Worm (Caenorhabditis elegans) whole organism, young adult: ENCODE measurements around the gene K08H2.7.

Experiments
- B0336.3 ChIP-seq: fragments of 200-800 bp; sonication (Bioruptor generic); IDR thresholded peaks from 2 replicates; pipeline ENCODE4 v1.3.6; 2022; ENCODE audit warnings: missing genetic modification characterization, missing compliant biosample characterization
- D2030.7 ChIP-seq: fragments of 200-800 bp; sonication (Bioruptor generic); IDR thresholded peaks from 2 replicates; pipeline ENCODE4 v1.3.6; 2022; ENCODE audit warnings: missing genetic modification reagents, missing genetic modification characterization, missing compliant biosample characterization
- F23B12.7 ChIP-seq: sonication (generic microtip); optimal IDR thresholded peaks from 2 replicates; lab custom pipeline; 2017; ENCODE audit warnings: missing genetic modification characterization, mild to moderate bottlenecking, missing compliant biosample characterization, antibody characterized with exemption, moderate library complexity; ENCODE audit not compliant: insufficient read depth
- F37B4.10 ChIP-seq: fragments of 200-800 bp; sonication (Bioruptor generic); IDR thresholded peaks from 2 replicates; pipeline ENCODE4 v1.3.6; 2022; ENCODE audit warnings: missing genetic modification characterization, missing compliant biosample characterization
- F39B2.1 ChIP-seq: fragments of 200-800 bp; sonication (Bioruptor generic); IDR thresholded peaks from 2 replicates; pipeline ENCODE4 v1.3.6; 2022; ENCODE audit warnings: missing genetic modification reagents, missing genetic modification characterization, missing compliant biosample characterization
- T26A5.8 ChIP-seq: sonication (generic microtip); optimal IDR thresholded peaks from 2 replicates; lab custom pipeline; 2016; ENCODE audit warnings: missing genetic modification characterization, missing compliant biosample characterization
- ZK185.1 ChIP-seq: sonication (generic microtip); optimal IDR thresholded peaks from 2 replicates; lab custom pipeline; 2016; ENCODE audit warnings: mild to moderate bottlenecking, missing genetic modification characterization, missing compliant biosample characterization; ENCODE audit not compliant: poor library complexity, severe bottlenecking
- akir-1 ChIP-seq: fragments of 200-800 bp; sonication (Bioruptor generic); optimal IDR thresholded peaks from 2 replicates; lab custom pipeline; 2018; ENCODE audit warnings: mild to moderate bottlenecking, missing genetic modification characterization, moderate library complexity, missing compliant biosample characterization
- ama-1 ChIP-seq, 3 experiments: fragments of 150-350 bp in 1 of 3; sonication (generic microtip) in 2 of 3; optimal IDR thresholded peaks; 2 replicates each; lab custom pipeline; 2014 to 2018; ENCODE audit warnings: missing biosample characterization in 2 of 3, missing genetic modification characterization in 2 of 3, missing genetic modification reagents in 2 of 3
- ccch-3 ChIP-seq: fragments of 200-800 bp; sonication (Bioruptor generic); optimal IDR thresholded peaks from 2 replicates; lab custom pipeline; 2018; ENCODE audit warnings: mild to moderate bottlenecking, missing genetic modification characterization, missing compliant biosample characterization
- cebp-1 ChIP-seq, 2 experiments: fragments of 200-800 bp in 1 of 2; sonication (Bioruptor generic) in 1 of 2; sonication (generic microtip) in 1 of 2; IDR thresholded peaks in 1 of 2; optimal IDR thresholded peaks in 1 of 2; 2 replicates each; pipeline versions ENCODE4 v1.3.6 to Lab custom; 2017 to 2022; ENCODE audit warnings: missing compliant biosample characterization in 2 of 2, missing genetic modification characterization in 2 of 2, mild to moderate bottlenecking in 1 of 2, missing genetic modification reagents in 1 of 2, moderate library complexity in 1 of 2
- ceh-40 ChIP-seq: fragments of 200-800 bp; sonication (Bioruptor generic); IDR thresholded peaks from 2 replicates; pipeline ENCODE4 v1.3.6; 2022; ENCODE audit warnings: missing genetic modification characterization, missing compliant biosample characterization
- ceh-79 ChIP-seq: sonication (generic microtip); optimal IDR thresholded peaks from 2 replicates; lab custom pipeline; 2017; ENCODE audit warnings: mild to moderate bottlenecking, missing genetic modification characterization, missing compliant biosample characterization
- ceh-91 ChIP-seq: fragments of 200-800 bp; sonication (Bioruptor generic); IDR thresholded peaks from 2 replicates; pipeline ENCODE4 v1.3.6; 2022; ENCODE audit warnings: missing genetic modification reagents, missing genetic modification characterization, missing compliant biosample characterization
- egrh-3 ChIP-seq: fragments of 200-800 bp; sonication (Bioruptor generic); IDR thresholded peaks from 2 replicates; pipeline ENCODE4 v1.3.6; 2022; ENCODE audit warnings: missing genetic modification reagents, missing genetic modification characterization, missing compliant biosample characterization
- fkh-3 ChIP-seq: sonication (generic microtip); optimal IDR thresholded peaks from 2 replicates; lab custom pipeline; 2016; ENCODE audit warnings: mild to moderate bottlenecking, missing genetic modification characterization, missing compliant biosample characterization
- hlh-26 ChIP-seq: fragments of 200-800 bp; sonication (Bioruptor generic); conservative IDR thresholded peaks from 2 replicates; pipeline ENCODE4 v1.3.6; 2022; ENCODE audit warnings: missing genetic modification reagents, missing genetic modification characterization, missing compliant biosample characterization
- hmg-1.2 ChIP-seq: fragments of 200-800 bp; sonication (Bioruptor generic); IDR thresholded peaks from 2 replicates; pipeline ENCODE4 v1.3.6; 2022; ENCODE audit warnings: missing genetic modification reagents, missing genetic modification characterization, missing compliant biosample characterization
- lag-1 ChIP-seq: fragments of 200-800 bp; sonication (Bioruptor generic); IDR thresholded peaks from 2 replicates; pipeline ENCODE4 v1.3.6; 2022; ENCODE audit warnings: missing genetic modification reagents, missing genetic modification characterization, missing compliant biosample characterization
- let-607 ChIP-seq, 2 experiments: fragments of 200-800 bp in 1 of 2; sonication (Bioruptor generic) in 1 of 2; sonication (generic microtip) in 1 of 2; optimal IDR thresholded peaks; 2 replicates each; lab custom pipeline; 2016 to 2018; ENCODE audit warnings: mild to moderate bottlenecking in 2 of 2, missing compliant biosample characterization in 2 of 2, missing genetic modification characterization in 2 of 2, moderate library complexity in 2 of 2, missing genotype in 1 of 2
- lin-54 ChIP-seq: fragments of 200-800 bp; sonication (Bioruptor generic); optimal IDR thresholded peaks from 2 replicates; lab custom pipeline; 2018; ENCODE audit warnings: mild to moderate bottlenecking, missing genetic modification characterization, missing compliant biosample characterization
- lir-1 ChIP-seq: fragments of 200-800 bp; sonication (Bioruptor generic); conservative IDR thresholded peaks from 2 replicates; pipeline ENCODE4 v1.3.6; 2022; ENCODE audit warnings: missing genetic modification reagents, missing genetic modification characterization, missing compliant biosample characterization
- lsl-1 ChIP-seq: fragments of 200-800 bp; sonication (Bioruptor generic); optimal IDR thresholded peaks from 2 replicates; lab custom pipeline; 2018; ENCODE audit warnings: mild to moderate bottlenecking, missing genetic modification characterization, moderate library complexity, missing compliant biosample characterization
- madf-6 ChIP-seq: fragments of 200-800 bp; sonication (Bioruptor generic); IDR thresholded peaks from 2 replicates; pipeline ENCODE4 v1.3.6; 2022; ENCODE audit warnings: missing genetic modification reagents, missing genetic modification characterization, missing compliant biosample characterization
- mes-4 ChIP-seq: sonication (generic microtip); optimal IDR thresholded peaks from 2 replicates; lab custom pipeline; 2016; ENCODE audit warnings: missing genotype, missing genetic modification characterization, missing compliant biosample characterization
- nfya-2 ChIP-seq: fragments of 200-800 bp; sonication (Bioruptor generic); IDR thresholded peaks from 2 replicates; pipeline ENCODE4 v1.3.6; 2022; ENCODE audit warnings: missing genetic modification reagents, missing genetic modification characterization, missing compliant biosample characterization
- nfyb-1 ChIP-seq: fragments of 200-800 bp; sonication (Bioruptor generic); IDR thresholded peaks from 2 replicates; pipeline ENCODE4 v1.3.6; 2022; ENCODE audit warnings: missing genetic modification reagents, missing genetic modification characterization, missing compliant biosample characterization
- nhr-179 ChIP-seq: sonication (generic microtip); optimal IDR thresholded peaks from 2 replicates; lab custom pipeline; 2016; ENCODE audit warnings: mild to moderate bottlenecking, missing genetic modification characterization, missing compliant biosample characterization
- nhr-80 ChIP-seq: sonication (generic microtip); optimal IDR thresholded peaks from 2 replicates; lab custom pipeline; 2016; ENCODE audit warnings: missing genetic modification characterization, missing compliant biosample characterization
- nhr-90 ChIP-seq: sonication (generic microtip); optimal IDR thresholded peaks from 2 replicates; lab custom pipeline; 2016; ENCODE audit warnings: missing genotype, mild to moderate bottlenecking, missing genetic modification characterization, missing compliant biosample characterization
- pbrm-1 ChIP-seq: fragments of 200-800 bp; sonication (Bioruptor generic); IDR thresholded peaks from 2 replicates; pipeline ENCODE4 v1.3.6; 2022; ENCODE audit warnings: missing genetic modification reagents, missing genetic modification characterization, missing compliant biosample characterization
- sea-2 ChIP-seq: fragments of 200-800 bp; sonication (Bioruptor generic); IDR thresholded peaks from 2 replicates; pipeline ENCODE4 v1.3.6; 2022; ENCODE audit warnings: missing genetic modification characterization, missing compliant biosample characterization
- snpc-3.4 ChIP-seq: sonication (generic microtip); optimal IDR thresholded peaks from 2 replicates; lab custom pipeline; 2017; ENCODE audit warnings: missing genetic modification characterization, mild to moderate bottlenecking, missing compliant biosample characterization, antibody characterized with exemption, moderate library complexity, missing genotype, missing genetic modification reagents
- somi-1 ChIP-seq: fragments of 200-800 bp; sonication (Bioruptor generic); optimal IDR thresholded peaks from 2 replicates; lab custom pipeline; 2018; ENCODE audit warnings: mild to moderate bottlenecking, missing genetic modification characterization, missing compliant biosample characterization
- tbx-9 ChIP-seq: sonication (generic microtip); optimal IDR thresholded peaks from 2 replicates; lab custom pipeline; 2016; ENCODE audit warnings: borderline replicate concordance, missing genetic modification characterization, inconsistent platforms, missing compliant biosample characterization
- unc-62 ChIP-seq: fragments of 150-350 bp; optimal IDR thresholded peaks from 2 replicates; lab custom pipeline; 2014; ENCODE audit warnings: missing biosample characterization, missing genetic modification reagents, missing genetic modification characterization
- ztf-28 ChIP-seq: fragments of 200-800 bp; sonication (Bioruptor generic); IDR thresholded peaks from 2 replicates; pipeline ENCODE4 v1.3.6; 2022; ENCODE audit warnings: missing genetic modification reagents, missing genetic modification characterization, missing compliant biosample characterization
- ztf-6 ChIP-seq: fragments of 200-800 bp; sonication (Bioruptor generic); IDR thresholded peaks from 2 replicates; pipeline ENCODE4 v1.3.6; 2022; ENCODE audit warnings: missing genetic modification reagents, missing genetic modification characterization, missing compliant biosample characterization

Gene K08H2.7

ce11 chrX:13247614-13248013 is 623 bp downstream of the K08H2.7 start:
- TF ChIP-seq cebp-1 (GFP tag; IDR thresholded peaks at IDR 0.05; lab: Robert Waterston, UW) (no peak), cebp-1 (tag; optimal IDR thresholded peaks at IDR 0.05; lab: Kevin White, UChicago) (peak; percentile 0), nhr-80 (tag; lab: Kevin White, UChicago) (peak; percentile 77), tbx-9 (tag; lab: Kevin White, UChicago) (no peak), D2030.7 (GFP tag; lab: Robert Waterston, UW) (no peak), nfya-2 (no peak), ceh-79 (tag; lab: Kevin White, UChicago) (no peak), ccch-3 (no peak), sea-2 (GFP tag; lab: Robert Waterston, UW) (no peak)

- no peak for TF ChIP-seq lsl-1 (GFP tag; lab: Kevin White, UChicago)
- no peak for TF ChIP-seq T26A5.8 (tag; lab: Kevin White, UChicago)
- TF ChIP-seq nfyb-1, result no peak
- no peak for TF ChIP-seq akir-1 (GFP tag; lab: Kevin White, UChicago)
- TF ChIP-seq pbrm-1 (GFP tag; lab: Robert Waterston, UW), result no peak
- no peak for TF ChIP-seq unc-62 (GFP tag; lab: Kevin White, UChicago)
- no peak for TF ChIP-seq let-607 (tag; optimal IDR thresholded peaks at IDR 0.05; lab: Kevin White, UChicago)
- TF ChIP-seq fkh-3 (tag; lab: Kevin White, UChicago), result no peak
These were observed 1.4 kb downstream of the K08H2.7 start for ce11 chrX:13246668-13247358.

ce11 chrX:13245090-13245489 is 3.1 kb downstream of the K08H2.7 start, which contains the start of gene hpl-1:
Gene hpl-1 (plus strand): TSS chrX:13245390.
- TF ChIP-seq nhr-179 (tag; lab: Kevin White, UChicago), result no peak
- TF ChIP-seq somi-1 (GFP tag; lab: Kevin White, UChicago), result no peak

- no peak for TF ChIP-seq let-607 (tag; optimal IDR thresholded peaks at IDR 0.05; lab: Kevin White, UChicago)
- TF ChIP-seq, all 124 proteins: peak for 0
These were observed 6.0 kb downstream of the K08H2.7 start, which contains the start of gene K08H2.5 for ce11 chrX:13242231-13242630. Gene K08H2.5 (minus strand): TSS chrX:13242331.

- no peak for TF ChIP-seq lag-1
- TF ChIP-seq lir-1 (GFP tag; lab: Robert Waterston, UW), result no peak
- TF ChIP-seq F23B12.7, result no peak
- no peak for TF ChIP-seq ztf-6
These were observed 10.0 kb downstream of the K08H2.7 start, which contains the start of gene K08H2.4 for ce11 chrX:13238197-13238596. Gene K08H2.4 (plus strand): TSS chrX:13238497.

- TF ChIP-seq ama-1 (optimal IDR thresholded peaks at IDR 0.05; lab: Kevin White, UChicago) (no peak), ama-1 (GFP tag; optimal IDR thresholded peaks at IDR 0.05; lab: Kevin White, UChicago) (no peak), F37B4.10 (GFP tag; lab: Robert Waterston, UW) (no peak), ceh-40 (GFP tag; lab: Robert Waterston, UW) (no peak), B0336.3 (GFP tag; lab: Robert Waterston, UW) (no peak), nhr-90 (tag; lab: Kevin White, UChicago) (no peak), hmg-1.2 (GFP tag; lab: Robert Waterston, UW) (no peak), egrh-3 (GFP tag; lab: Robert Waterston, UW) (no peak), nhr-80 (tag; lab: Kevin White, UChicago) (no peak), mes-4 (tag; lab: Kevin White, UChicago) (no peak), nfya-2 (no peak), ztf-28 (GFP tag; lab: Robert Waterston, UW) (no peak), F39B2.1 (GFP tag; lab: Robert Waterston, UW) (no peak), madf-6 (GFP tag; lab: Robert Waterston, UW) (no peak), ceh-91 (GFP tag; lab: Robert Waterston, UW) (no peak), snpc-3.4 (tag; lab: Kevin White, UChicago) (no peak), hlh-26 (GFP tag; lab: Robert Waterston, UW) (no peak), ZK185.1 (no peak), lin-54 (GFP tag; lab: Kevin White, UChicago) (no peak)
These were observed 11.1 kb downstream of the K08H2.7 start, which contains the start of gene K08H2.3 for ce11 chrX:13237102-13237501. Gene K08H2.3 (plus strand): TSS chrX:13237402.
